Worm (Caenorhabditis elegans) whole organism, L1 larva: Measurements from ENCODE around the gene F14D7.8.
A peak's percentile ranks its signal among the peaks of the same experiment; 100 is the strongest.

Experiments
- C04F5.9 ChIP-seq: sonication (generic microtip); optimal IDR thresholded peaks from 2 replicates; lab custom pipeline; 2016; ENCODE audit warnings: missing genetic modification characterization, missing compliant biosample characterization
- aha-1 ChIP-seq: fragments of 150-350 bp; optimal IDR thresholded peaks from 2 replicates; lab custom pipeline; 2014; ENCODE audit warnings: missing biosample characterization, missing genetic modification characterization
- alr-1 ChIP-seq: fragments of 200-800 bp; sonication (Bioruptor generic); optimal IDR thresholded peaks from 2 replicates; lab custom pipeline; 2018; ENCODE audit warnings: borderline replicate concordance, mild to moderate bottlenecking, missing genetic modification characterization, missing compliant biosample characterization
- aly-2 ChIP-seq: fragments of 150-350 bp; optimal IDR thresholded peaks from 2 replicates; lab custom pipeline; 2014; ENCODE audit warnings: missing biosample characterization, missing genetic modification characterization
- ama-1 ChIP-seq: fragments of 150-350 bp; optimal IDR thresholded peaks from 2 replicates; lab custom pipeline; 2014
- ceh-63 ChIP-seq: fragments of 200-800 bp; sonication (Bioruptor generic); optimal IDR thresholded peaks from 2 replicates; lab custom pipeline; 2018; ENCODE audit warnings: mild to moderate bottlenecking, missing genetic modification characterization, missing compliant biosample characterization
- ceh-8 ChIP-seq: fragments of 200-800 bp; sonication (Bioruptor generic); optimal IDR thresholded peaks from 2 replicates; lab custom pipeline; 2018; ENCODE audit warnings: mild to moderate bottlenecking, missing genetic modification characterization, moderate library complexity, missing compliant biosample characterization
- ceh-88 ChIP-seq: fragments of 200-800 bp; sonication (Bioruptor generic); IDR thresholded peaks from 2 replicates; pipeline ENCODE4 v1.3.6; 2022; ENCODE audit warnings: missing genetic modification characterization, missing compliant biosample characterization
- ceh-90 ChIP-seq: sonication (generic microtip); optimal IDR thresholded peaks from 2 replicates; lab custom pipeline; 2016; ENCODE audit warnings: missing genetic modification characterization, missing compliant biosample characterization
- efl-1 ChIP-seq, 4 experiments: fragments of 150-350 bp; optimal IDR thresholded peaks in 3 of 4; peaks in 1 of 4; 1 replicate in 1 of 4; 2 replicates in 3 of 4; lab custom pipeline; 2014; ENCODE audit warnings: missing biosample characterization in 2 of 4, missing genetic modification characterization in 2 of 4, missing genetic modification reagents in 2 of 4
- egl-13 ChIP-seq: sonication (generic microtip); optimal IDR thresholded peaks from 2 replicates; lab custom pipeline; 2016; ENCODE audit warnings: missing genotype, missing genetic modification reagents, missing genetic modification characterization, missing compliant biosample characterization
- fkh-10 ChIP-seq: sonication (generic microtip); optimal IDR thresholded peaks from 2 replicates; lab custom pipeline; 2017; ENCODE audit warnings: missing biosample characterization, missing genetic modification reagents, missing genetic modification characterization
- fkh-8 ChIP-seq: sonication (generic microtip); optimal IDR thresholded peaks from 2 replicates; lab custom pipeline; 2016; ENCODE audit warnings: mild to moderate bottlenecking, missing genetic modification characterization, missing compliant biosample characterization
- hlh-17 ChIP-seq: fragments of 200-800 bp; sonication (Bioruptor generic); optimal IDR thresholded peaks from 2 replicates; lab custom pipeline; 2018; ENCODE audit warnings: missing genetic modification characterization, mild to moderate bottlenecking, missing compliant biosample characterization, moderate library complexity, borderline replicate concordance
- hlh-4 ChIP-seq: sonication (generic microtip); optimal IDR thresholded peaks from 2 replicates; lab custom pipeline; 2016; ENCODE audit warnings: mild to moderate bottlenecking, missing genetic modification characterization, missing compliant biosample characterization
- jun-1 ChIP-seq: fragments of 150-350 bp; optimal IDR thresholded peaks from 2 replicates; lab custom pipeline; 2014; ENCODE audit warnings: missing biosample characterization, missing genetic modification reagents, missing genetic modification characterization
- lin-13 ChIP-seq: fragments of 150-350 bp; optimal IDR thresholded peaks from 2 replicates; lab custom pipeline; 2014; ENCODE audit warnings: missing biosample characterization, missing genetic modification reagents, missing genetic modification characterization
- lin-35 ChIP-seq, 2 experiments: fragments of 150-350 bp; optimal IDR thresholded peaks; 2 replicates each; lab custom pipeline; 2014; ENCODE audit warnings: missing biosample characterization in 2 of 2, missing genetic modification characterization in 2 of 2, missing genetic modification reagents in 2 of 2
- lin-39 ChIP-seq: fragments of 150-350 bp; optimal IDR thresholded peaks from 2 replicates; lab custom pipeline; 2014; ENCODE audit warnings: missing biosample characterization, missing genetic modification reagents, missing genetic modification characterization
- mef-2 ChIP-seq: fragments of 150-350 bp; optimal IDR thresholded peaks from 2 replicates; lab custom pipeline; 2014; ENCODE audit warnings: missing biosample characterization, missing genetic modification characterization
- nhr-47 ChIP-seq: sonication (generic microtip); optimal IDR thresholded peaks from 2 replicates; lab custom pipeline; 2016; ENCODE audit warnings: mild to moderate bottlenecking, missing genetic modification characterization, moderate library complexity, missing compliant biosample characterization
- nhr-71 ChIP-seq: sonication (generic microtip); optimal IDR thresholded peaks from 2 replicates; lab custom pipeline; 2016; ENCODE audit warnings: mild to moderate bottlenecking, missing genetic modification characterization, moderate library complexity, missing compliant biosample characterization
- nhr-76 ChIP-seq: sonication (generic microtip); optimal IDR thresholded peaks from 2 replicates; lab custom pipeline; 2017; ENCODE audit warnings: missing biosample characterization, missing genetic modification characterization
- nhr-77 ChIP-seq: fragments of 150-350 bp; optimal IDR thresholded peaks from 2 replicates; lab custom pipeline; 2014; ENCODE audit warnings: missing biosample characterization, missing genetic modification characterization
- nhr-84 ChIP-seq: sonication (generic microtip); optimal IDR thresholded peaks from 2 replicates; lab custom pipeline; 2017; ENCODE audit warnings: missing biosample characterization, missing genetic modification characterization
- pag-3 ChIP-seq: sonication (generic microtip); optimal IDR thresholded peaks from 2 replicates; lab custom pipeline; 2017; ENCODE audit warnings: missing genetic modification characterization, mild to moderate bottlenecking, missing compliant biosample characterization, antibody characterized with exemption, borderline replicate concordance; ENCODE audit not compliant: insufficient read depth
- pax-3 ChIP-seq: fragments of 200-800 bp; sonication (Bioruptor generic); optimal IDR thresholded peaks from 2 replicates; lab custom pipeline; 2018; ENCODE audit warnings: mild to moderate bottlenecking, missing genetic modification characterization, moderate library complexity, missing compliant biosample characterization
- snu-23 ChIP-seq: sonication (generic microtip); optimal IDR thresholded peaks from 2 replicates; lab custom pipeline; 2016; ENCODE audit warnings: missing genetic modification characterization, missing compliant biosample characterization
- sox-4 ChIP-seq: sonication (generic microtip); optimal IDR thresholded peaks from 2 replicates; lab custom pipeline; 2016; ENCODE audit warnings: missing genetic modification characterization, missing compliant biosample characterization
- swsn-7 ChIP-seq: sonication (generic microtip); optimal IDR thresholded peaks from 2 replicates; lab custom pipeline; 2016; ENCODE audit warnings: missing genetic modification characterization, missing compliant biosample characterization
- unc-62 ChIP-seq: fragments of 150-350 bp; optimal IDR thresholded peaks from 2 replicates; lab custom pipeline; 2014; ENCODE audit warnings: missing biosample characterization, missing genetic modification reagents, missing genetic modification characterization
- zip-4 ChIP-seq: fragments of 200-800 bp; sonication (Bioruptor generic); optimal IDR thresholded peaks from 2 replicates; lab custom pipeline; 2018; ENCODE audit warnings: mild to moderate bottlenecking, missing genetic modification characterization, moderate library complexity, missing compliant biosample characterization
- ztf-11 ChIP-seq, 2 experiments: sonication (generic microtip); optimal IDR thresholded peaks; 2 replicates each; lab custom pipeline; 2016 to 2017; ENCODE audit warnings: missing genetic modification characterization in 2 of 2, missing biosample characterization in 1 of 2, missing compliant biosample characterization in 1 of 2

The F14D7.8 gene

DNA sequence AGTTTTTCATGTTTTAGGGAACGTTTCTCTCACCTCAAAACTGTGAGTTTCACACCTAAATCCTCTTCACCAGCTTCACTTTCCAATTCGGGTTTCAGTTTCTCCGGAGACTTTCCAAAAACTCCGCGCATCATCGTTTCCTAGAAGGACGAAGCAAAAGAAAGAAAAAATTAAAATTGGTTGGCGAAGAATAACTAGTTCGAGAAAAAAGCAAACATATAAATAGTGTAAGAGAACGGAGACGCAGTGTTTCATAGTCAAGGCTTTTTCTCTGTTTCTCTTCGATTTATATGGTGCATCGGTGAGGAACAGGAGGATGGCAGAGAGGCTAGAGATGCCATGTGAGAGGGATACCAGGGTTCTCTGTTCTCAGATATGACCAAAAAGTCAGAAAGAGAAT lies 10.1 kb upstream of the F14D7.8 start, which contains the start of gene F47B8.3 (continued):
- no peak for TF ChIP-seq nhr-84 (tag; lab: Kevin White, UChicago)
- TF ChIP-seq sox-4 = no peak
- no peak for TF ChIP-seq fkh-10 (GFP tag; lab: Kevin White, UChicago)
- no peak for TF ChIP-seq nhr-76 (tag; lab: Kevin White, UChicago)
- no peak for TF ChIP-seq hlh-17 (GFP tag; lab: Kevin White, UChicago)
- TF ChIP-seq nhr-77 (tag; lab: Kevin White, UChicago) = no peak
- no peak for TF ChIP-seq zip-4 (GFP tag; lab: Kevin White, UChicago)
- TF ChIP-seq nhr-71 (tag; lab: Kevin White, UChicago) = peak; percentile 62
- no peak for TF ChIP-seq alr-1

ce11 chrV:14320730-14321319 lies 8.2 kb upstream of the F14D7.8 start:
- TF ChIP-seq zip-4 (GFP tag; lab: Kevin White, UChicago) (no peak), efl-1 (optimal IDR thresholded peaks at IDR 0.05; lab: Kevin White, UChicago) (no peak), efl-1 (GFP tag; optimal IDR thresholded peaks at IDR 0.05 in 1 of 2; lab: Kevin White, UChicago) (peak in 1 of 2 experiments; percentile 61), nhr-47 (no peak)

DNA sequence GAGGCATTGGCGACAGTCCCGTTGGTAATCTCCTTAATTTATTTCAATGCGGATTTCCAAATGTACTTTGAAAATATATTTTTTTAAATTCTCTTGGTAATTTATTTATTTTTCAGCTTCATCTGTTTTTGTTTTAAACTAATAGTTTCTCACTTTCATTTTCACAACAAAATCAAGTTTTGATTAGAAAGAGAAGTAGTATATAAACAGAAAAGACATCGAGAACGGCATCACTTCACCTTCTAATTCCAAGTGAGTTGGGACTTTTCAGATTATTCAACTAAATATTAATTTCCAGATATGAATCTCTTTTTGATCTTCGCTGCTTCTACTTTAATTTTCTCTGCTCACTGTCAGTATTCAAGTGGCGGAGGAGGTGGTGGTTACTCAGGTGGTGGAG lies 7.7 kb upstream of the F14D7.8 start, which contains the start of gene F47B8.14:
F47B8.14 (plus strand) TSS at position 301 of the 400 bp plus-strand sequence.
- TF ChIP-seq lin-13 (GFP tag; lab: Kevin White, UChicago) = no peak
- no peak for TF ChIP-seq ceh-63 (GFP tag; lab: Kevin White, UChicago)
- TF ChIP-seq C04F5.9 = no peak
- no peak for TF ChIP-seq snu-23
- no peak for TF ChIP-seq nhr-84 (tag; lab: Kevin White, UChicago)
- no peak for TF ChIP-seq egl-13 (tag; lab: Kevin White, UChicago)
- TF ChIP-seq sox-4 = no peak
- TF ChIP-seq swsn-7 (tag; lab: Kevin White, UChicago) = no peak
- TF ChIP-seq lin-39 (tag; lab: Kevin White, UChicago) = no peak
- no peak for TF ChIP-seq pax-3
- no peak for TF ChIP-seq fkh-8 (tag; lab: Kevin White, UChicago)
- no peak for TF ChIP-seq alr-1
- no peak for TF ChIP-seq unc-62 (GFP tag; lab: Kevin White, UChicago)
- TF ChIP-seq aly-2 (tag; lab: Kevin White, UChicago) = no peak
- no peak for TF ChIP-seq ceh-88 (GFP tag; lab: Robert Waterston, UW)
- TF ChIP-seq ztf-11 (tag; optimal IDR thresholded peaks at IDR 0.05; lab: Kevin White, UChicago) = no peak
- no peak for TF ChIP-seq ama-1 (lab: Kevin White, UChicago)
- TF ChIP-seq lin-35 (GFP tag; optimal IDR thresholded peaks at IDR 0.05; lab: Kevin White, UChicago) = no peak

DNA sequence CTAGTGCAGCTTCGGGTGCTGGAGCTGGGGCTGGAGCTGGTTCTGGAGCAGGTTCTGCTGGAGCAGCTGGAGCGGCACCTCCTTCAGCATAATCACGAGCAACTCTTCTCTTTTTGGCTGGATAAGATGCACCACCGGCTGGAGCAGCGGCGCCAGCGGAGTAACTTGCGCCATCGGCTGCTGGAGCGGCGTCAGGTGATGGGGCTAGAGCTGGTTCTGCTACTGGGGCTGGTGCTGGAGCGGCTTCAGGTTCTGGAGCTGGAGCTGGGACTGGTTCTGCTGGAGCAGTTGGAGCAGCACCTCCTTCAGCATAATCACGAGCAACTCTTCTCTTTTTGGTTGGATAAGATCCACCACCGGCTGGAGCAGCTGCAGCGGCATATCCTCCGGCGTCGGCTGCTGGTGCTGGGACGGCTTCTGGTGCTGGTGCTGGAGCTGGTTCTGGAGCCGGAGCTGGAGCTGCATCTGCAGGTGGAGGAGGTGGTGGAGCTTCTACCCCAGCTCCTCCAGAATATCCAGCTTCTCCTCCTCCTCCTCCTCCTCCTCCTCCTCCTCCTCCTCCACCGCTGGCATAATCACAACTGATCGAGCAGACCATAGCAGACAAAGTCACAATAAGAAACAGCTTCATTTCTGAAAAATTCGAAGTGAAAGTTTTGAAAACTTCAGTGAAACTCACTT lies 6.6 kb upstream of the F14D7.8 start, which contains the start of gene F47B8.13:
F47B8.13 (minus strand) TSS at position 631 of the 681 bp plus-strand sequence.
- TF ChIP-seq ceh-8 (GFP tag; lab: Kevin White, UChicago) = peak; percentile 40
- TF ChIP-seq hlh-17 (GFP tag; lab: Kevin White, UChicago) = no peak

DNA sequence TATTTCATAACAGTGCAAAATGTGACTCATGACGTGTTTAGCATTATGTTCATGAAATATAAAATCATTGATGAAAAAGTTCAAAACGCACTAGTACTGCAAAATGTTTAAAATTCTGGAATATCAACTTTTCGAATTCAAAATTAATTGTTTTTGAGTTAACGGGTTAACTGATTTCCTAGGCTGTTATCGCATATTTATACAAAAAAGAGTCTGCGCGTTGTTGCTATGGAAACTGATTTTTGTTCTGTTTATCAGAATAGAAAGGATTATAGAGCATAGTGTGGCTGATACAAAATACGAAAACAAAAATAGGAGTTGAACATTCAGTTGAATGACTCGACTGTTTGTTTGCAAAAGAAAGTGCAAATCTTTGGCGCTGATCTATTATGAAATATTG lies 5.0 kb upstream of the F14D7.8 start:
- TF ChIP-seq pax-3 (peak; percentile 54), ceh-90 (tag; lab: Kevin White, UChicago) (peak; percentile 3), mef-2 (no peak), egl-13 (tag; lab: Kevin White, UChicago) (no peak), jun-1 (no peak), fkh-8 (tag; lab: Kevin White, UChicago) (peak; percentile 66), aha-1 (tag; lab: Kevin White, UChicago) (no peak), pag-3 (tag; lab: Kevin White, UChicago) (no peak), hlh-4 (tag; lab: Kevin White, UChicago) (no peak)
